Fruit fly (Drosophila melanogaster) whole organism, embryonic: ENCODE results near the gene TTLL5.

Experiments used
- CG10209 ChIP-seq: fragments of 200-800 bp; sonication (Bioruptor generic); optimal IDR thresholded peaks from 3 replicates; lab custom pipeline; 2017; ENCODE audit warnings: missing biosample characterization, mild to moderate bottlenecking, missing genetic modification characterization, missing genetic modification reagents
- CG10366 ChIP-seq: fragments of 200-800 bp; sonication (Bioruptor generic); IDR thresholded peaks from 2 replicates; pipeline ENCODE4 v1.3.6; 2022; ENCODE audit warnings: missing biosample characterization, missing genetic modification characterization
- CG10979 ChIP-seq: fragments of 200-800 bp; sonication (Bioruptor generic); optimal IDR thresholded peaks from 2 replicates; lab custom pipeline; 2018; ENCODE audit warnings: missing biosample characterization, mild to moderate bottlenecking, missing genetic modification characterization, moderate library complexity
- CG11695 ChIP-seq: fragments of 200-800 bp; sonication (Bioruptor generic); IDR thresholded peaks from 3 replicates; pipeline ENCODE4 v1.3.6; 2022; ENCODE audit warnings: missing biosample characterization, missing genetic modification characterization
- CG15514 ChIP-seq: fragments of 200-800 bp; sonication (Bioruptor generic); optimal IDR thresholded peaks from 3 replicates; lab custom pipeline; 2017; ENCODE audit warnings: missing biosample characterization, missing genetic modification characterization, mild to moderate bottlenecking, moderate library complexity, missing genetic modification reagents
- CG17829 ChIP-seq: fragments of 200-800 bp; optimal IDR thresholded peaks from 2 replicates; lab custom pipeline; 2019; ENCODE audit warnings: missing biosample characterization, mild to moderate bottlenecking, missing genetic modification characterization, moderate library complexity
- CG1792 ChIP-seq: fragments of 200-800 bp; sonication (Bioruptor generic); optimal IDR thresholded peaks from 2 replicates; lab custom pipeline; 2016; ENCODE audit warnings: missing biosample characterization, missing genetic modification characterization
- CG18262 ChIP-seq: fragments of 200-800 bp; optimal IDR thresholded peaks from 3 replicates; lab custom pipeline; 2019; ENCODE audit warnings: missing biosample characterization, mild to moderate bottlenecking, missing genetic modification characterization, moderate library complexity
- CG1832 ChIP-seq: fragments of 200-800 bp; sonication (Bioruptor generic); optimal IDR thresholded peaks from 2 replicates; lab custom pipeline; 2017; ENCODE audit warnings: missing biosample characterization, mild to moderate bottlenecking, missing genetic modification characterization, inconsistent platforms
- CG3163 ChIP-seq: fragments of 200-800 bp; sonication (Bioruptor generic); optimal IDR thresholded peaks from 3 replicates; lab custom pipeline; 2016; ENCODE audit warnings: missing biosample characterization, missing genetic modification characterization
- CG32532 ChIP-seq: fragments of 200-800 bp; sonication (Bioruptor generic); IDR thresholded peaks from 2 replicates; pipeline ENCODE4 v1.3.6; 2022; ENCODE audit warnings: missing biosample characterization, missing genetic modification characterization
- CG4730 ChIP-seq: fragments of 200-800 bp; sonication (Bioruptor generic); IDR thresholded peaks from 2 replicates; pipeline ENCODE4 v1.3.6; 2022; ENCODE audit warnings: missing biosample characterization, missing genetic modification characterization
- CG7928 ChIP-seq: fragments of 200-800 bp; sonication (Bioruptor generic); optimal IDR thresholded peaks from 2 replicates; lab custom pipeline; 2017; ENCODE audit warnings: missing biosample characterization, mild to moderate bottlenecking, missing genetic modification characterization
- CG7987 ChIP-seq: fragments of 200-800 bp; sonication (Bioruptor generic); optimal IDR thresholded peaks from 2 replicates; lab custom pipeline; 2018; ENCODE audit warnings: missing biosample characterization, mild to moderate bottlenecking, missing genetic modification characterization, moderate library complexity
- CG8388 ChIP-seq: fragments of 200-800 bp; sonication (Bioruptor generic); optimal IDR thresholded peaks from 2 replicates; lab custom pipeline; 2019; ENCODE audit warnings: missing biosample characterization, mild to moderate bottlenecking, missing genetic modification characterization, moderate library complexity
- CG8924 ChIP-seq: fragments of 200-800 bp; optimal IDR thresholded peaks from 3 replicates; lab custom pipeline; 2019; ENCODE audit warnings: missing biosample characterization, mild to moderate bottlenecking, missing genetic modification characterization, moderate library complexity
- CG9932 ChIP-seq: fragments of 200-800 bp; sonication (Bioruptor generic); IDR thresholded peaks from 2 replicates; pipeline ENCODE4 v1.3.6; 2022; ENCODE audit warnings: missing biosample characterization, missing genetic modification characterization
- Doc2 ChIP-seq: fragments of 200-800 bp; sonication (Bioruptor generic); IDR thresholded peaks from 2 replicates; pipeline ENCODE4 v1.3.6; 2022; ENCODE audit warnings: missing biosample characterization, missing genetic modification characterization
- ERR ChIP-seq: fragments of 200-800 bp; sonication (Bioruptor generic); optimal IDR thresholded peaks from 2 replicates; lab custom pipeline; 2016; ENCODE audit warnings: missing biosample characterization, missing genetic modification characterization
- Jarid2 ChIP-seq: fragments of 200-800 bp; sonication (Bioruptor generic); optimal IDR thresholded peaks from 3 replicates; lab custom pipeline; 2017; ENCODE audit warnings: mild to moderate bottlenecking, missing biosample characterization, missing genetic modification reagents, missing genetic modification characterization
- Max ChIP-seq: fragments of 200-800 bp; sonication (Bioruptor generic); optimal IDR thresholded peaks from 2 replicates; lab custom pipeline; 2016; ENCODE audit warnings: missing biosample characterization, mild to moderate bottlenecking, missing genetic modification characterization
- Med ChIP-seq: fragments of 200-800 bp; sonication (Bioruptor generic); peaks from one replicate; lab custom pipeline; 2016; ENCODE audit warnings: missing biosample characterization, missing genetic modification characterization, mild to moderate bottlenecking, inconsistent platforms, moderate library complexity
- Nf-YA ChIP-seq: fragments of 200-800 bp; sonication (Bioruptor generic); IDR thresholded peaks from 2 replicates; pipeline ENCODE4 v1.3.6; 2022; ENCODE audit warnings: missing biosample characterization, missing genetic modification characterization
- Nf-YB ChIP-seq: fragments of 200-800 bp; sonication (Bioruptor generic); optimal IDR thresholded peaks from 3 replicates; lab custom pipeline; 2019; ENCODE audit warnings: missing biosample characterization, mild to moderate bottlenecking, missing genetic modification characterization, moderate library complexity
- Nf-YC ChIP-seq: fragments of 200-800 bp; optimal IDR thresholded peaks from 3 replicates; lab custom pipeline; 2019; ENCODE audit warnings: missing biosample characterization, mild to moderate bottlenecking, missing genetic modification characterization, moderate library complexity
- Oaz ChIP-seq: fragments of 200-800 bp; sonication (Bioruptor generic); IDR thresholded peaks from 2 replicates; pipeline ENCODE4 v1.3.6; 2022; ENCODE audit warnings: missing biosample characterization, missing genetic modification characterization
- Trl ChIP-seq, 3 experiments: fragments of >200 bp in 2 of 3; fragments of 200-800 bp in 1 of 3; sonication (Bioruptor generic) in 1 of 3; optimal IDR thresholded peaks; 2 replicates in 1 of 3; 3 replicates in 2 of 3; lab custom pipeline; 2016 to 2017; ENCODE audit warnings: missing biosample characterization in 1 of 3, missing genetic modification characterization in 1 of 3
- bbx ChIP-seq: fragments of 200-800 bp; sonication (Bioruptor generic); IDR thresholded peaks from 2 replicates; pipeline ENCODE4 v1.3.6; 2022; ENCODE audit warnings: missing biosample characterization, missing genetic modification characterization; ENCODE audit not compliant: partially characterized antibody
- bowl ChIP-seq: fragments of 200-800 bp; sonication (Bioruptor generic); IDR thresholded peaks from 2 replicates; pipeline ENCODE4 v1.3.6; 2022; ENCODE audit warnings: missing biosample characterization, missing genetic modification characterization
- caup ChIP-seq: fragments of 200-800 bp; sonication (Bioruptor generic); optimal IDR thresholded peaks from 3 replicates; lab custom pipeline; 2017; ENCODE audit warnings: missing biosample characterization, mild to moderate bottlenecking, missing genetic modification characterization, moderate library complexity; ENCODE audit not compliant: severe bottlenecking
- cg ChIP-seq: fragments of 200-800 bp; sonication (Bioruptor generic); optimal IDR thresholded peaks from 3 replicates; lab custom pipeline; 2019; ENCODE audit warnings: missing biosample characterization, mild to moderate bottlenecking, missing genetic modification characterization, moderate library complexity
- crol ChIP-seq: fragments of 200-800 bp; sonication (Bioruptor generic); IDR thresholded peaks from 2 replicates; pipeline ENCODE4 v1.3.6; 2022; ENCODE audit warnings: missing biosample characterization, missing genetic modification characterization
- ewg ChIP-seq: fragments of 200-800 bp; sonication (Bioruptor generic); optimal IDR thresholded peaks from 3 replicates; lab custom pipeline; 2017; ENCODE audit warnings: mild to moderate bottlenecking, missing biosample characterization, missing genetic modification reagents, missing genetic modification characterization
- ftz-f1 ChIP-seq: fragments of 200-800 bp; sonication (Bioruptor generic); optimal IDR thresholded peaks from 2 replicates; lab custom pipeline; 2016; ENCODE audit warnings: missing biosample characterization, missing genetic modification characterization
- gro ChIP-seq: fragments of 200-800 bp; sonication (Bioruptor generic); optimal IDR thresholded peaks from 2 replicates; lab custom pipeline; 2016; ENCODE audit warnings: missing biosample characterization, missing genetic modification characterization
- hkb ChIP-seq, 2 experiments: fragments of 200-800 bp in 1 of 2; fragments of >200 bp in 1 of 2; sonication (Bioruptor generic) in 1 of 2; IDR thresholded peaks in 1 of 2; optimal IDR thresholded peaks in 1 of 2; 2 replicates each; pipeline versions ENCODE4 v1.3.6 to Lab custom; 2017 to 2022; ENCODE audit warnings: missing biosample characterization in 1 of 2, missing genetic modification characterization in 1 of 2
- jing ChIP-seq: fragments of 200-800 bp; sonication (Bioruptor generic); optimal IDR thresholded peaks from 2 replicates; lab custom pipeline; 2018; ENCODE audit warnings: missing biosample characterization, mild to moderate bottlenecking, missing genetic modification characterization
- odd ChIP-seq: fragments of 200-800 bp; sonication (Bioruptor generic); optimal IDR thresholded peaks from 2 replicates; lab custom pipeline; 2017; ENCODE audit warnings: missing biosample characterization, mild to moderate bottlenecking, missing genetic modification characterization
- peb ChIP-seq: fragments of 200-800 bp; sonication (Bioruptor generic); IDR thresholded peaks from 2 replicates; pipeline ENCODE4 v1.3.6; 2022; ENCODE audit warnings: missing biosample characterization, missing genetic modification characterization
- pnt ChIP-seq: fragments of 200-800 bp; sonication (Bioruptor generic); optimal IDR thresholded peaks from 3 replicates; lab custom pipeline; 2016; ENCODE audit warnings: missing biosample characterization, missing genetic modification characterization
- scrt ChIP-seq: fragments of 200-800 bp; sonication (Bioruptor generic); optimal IDR thresholded peaks from 2 replicates; lab custom pipeline; 2018; ENCODE audit warnings: missing biosample characterization, mild to moderate bottlenecking, missing genetic modification characterization, moderate library complexity
- sd ChIP-seq: fragments of 200-800 bp; sonication (Bioruptor generic); optimal IDR thresholded peaks from 3 replicates; lab custom pipeline; 2018; ENCODE audit warnings: missing biosample characterization, mild to moderate bottlenecking, missing genetic modification characterization, moderate library complexity
- sens-2 ChIP-seq: fragments of 200-800 bp; sonication (Bioruptor generic); IDR thresholded peaks from 2 replicates; pipeline ENCODE4 v1.3.6; 2022; ENCODE audit warnings: missing biosample characterization, missing genetic modification characterization
- stc ChIP-seq: fragments of 200-800 bp; sonication (Bioruptor generic); IDR thresholded peaks from 2 replicates; pipeline ENCODE4 v1.3.6; 2022; ENCODE audit warnings: missing biosample characterization, missing genetic modification characterization
- trh ChIP-seq: fragments of 200-800 bp; sonication (Bioruptor generic); optimal IDR thresholded peaks from 2 replicates; lab custom pipeline; 2016; ENCODE audit warnings: missing biosample characterization, missing genetic modification characterization
- twi ChIP-seq: fragments of 200-800 bp; optimal IDR thresholded peaks from 2 replicates; lab custom pipeline; 2019; ENCODE audit warnings: missing biosample characterization, mild to moderate bottlenecking, missing genetic modification characterization, moderate library complexity
- vfl ChIP-seq: fragments of 200-800 bp; sonication (Bioruptor generic); optimal IDR thresholded peaks from 2 replicates; lab custom pipeline; 2016; ENCODE audit warnings: missing biosample characterization, missing genetic modification characterization
- z ChIP-seq: fragments of 200-800 bp; sonication (Bioruptor generic); IDR thresholded peaks from 3 replicates; pipeline ENCODE4 v1.3.6; 2022; ENCODE audit warnings: missing biosample characterization, missing genetic modification characterization
- zfh1 ChIP-seq: fragments of 200-800 bp; sonication (Bioruptor generic); IDR thresholded peaks from 3 replicates; pipeline ENCODE4 v1.3.6; 2022; ENCODE audit warnings: missing biosample characterization, missing genetic modification characterization

The TTLL5 gene

DNA sequence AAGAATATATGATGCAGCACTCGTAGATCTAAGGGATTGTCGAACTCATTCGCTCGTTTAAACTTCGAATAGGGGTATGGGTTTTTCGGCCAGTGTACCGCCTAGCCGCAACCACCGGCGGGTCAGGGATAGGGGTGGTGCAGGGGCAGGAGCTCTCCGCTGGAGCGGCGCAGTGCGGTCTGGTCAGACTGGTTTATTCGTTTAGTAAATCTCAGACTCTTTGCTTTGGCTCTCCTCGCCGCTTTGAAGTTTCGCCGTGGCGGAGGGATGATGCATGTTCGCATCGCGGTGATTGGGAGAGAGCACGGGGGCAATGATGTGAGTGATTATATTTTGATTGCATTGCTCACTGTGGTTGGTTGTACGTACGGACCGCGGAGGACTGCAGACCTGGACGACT, 40.4 kb downstream of the TTLL5 start, which contains the start of gene fd96Ca (continued):
- TF ChIP-seq pnt (GFP tag; lab: Kevin White, UChicago) (no peak), stc (GFP tag; lab: Robert Waterston, UW) (no peak), Trl (optimal IDR thresholded peaks at IDR 0.05; lab: Kevin White, UChicago) (peak in 1 of 2 experiments; percentile 22), Trl (GFP tag; optimal IDR thresholded peaks at IDR 0.05; lab: Kevin White, UChicago) (no peak), CG3163 (GFP tag; lab: Kevin White, UChicago) (no peak), CG10979 (no peak), CG8388 (no peak), Doc2 (GFP tag; lab: Robert Waterston, UW) (no peak), ERR (GFP tag; lab: Kevin White, UChicago) (no peak), CG7987 (GFP tag; lab: Kevin White, UChicago) (no peak), Nf-YC (tag; lab: Kevin White, UChicago) (peak; percentile 92), CG4730 (GFP tag; lab: Robert Waterston, UW) (no peak), crol (GFP tag; lab: Robert Waterston, UW) (peak; percentile 84; the same call in 1 of the 2 replicates), Nf-YB (GFP tag; lab: Kevin White, UChicago) (peak; percentile 95), CG17829 (tag; lab: Kevin White, UChicago) (no peak)

dm6 chr3R:25080446-25080845, 42.3 kb downstream of the TTLL5 start:
- TF ChIP-seq CG32532 (GFP tag; lab: Robert Waterston, UW): no peak
- peak; percentile 39 for TF ChIP-seq ftz-f1 (GFP tag; lab: Kevin White, UChicago)
- 0 out of 3 replicates have a peak, but pooled peaks have one; percentile 11 for TF ChIP-seq CG11695 (GFP tag; lab: Robert Waterston, UW)
- TF ChIP-seq CG15514 (GFP tag; lab: Kevin White, UChicago): no peak
- no peak for TF ChIP-seq bowl (GFP tag; lab: Robert Waterston, UW)
- no peak for TF ChIP-seq gro (GFP tag; lab: Kevin White, UChicago)
- no peak for TF ChIP-seq zfh1 (GFP tag; lab: Robert Waterston, UW)
- peak; percentile 47 for TF ChIP-seq twi (tag; lab: Kevin White, UChicago)
- TF ChIP-seq sens-2 (GFP tag; lab: Robert Waterston, UW): no peak
- TF ChIP-seq cg (GFP tag; lab: Kevin White, UChicago): peak; percentile 40
- TF ChIP-seq trh (GFP tag; lab: Kevin White, UChicago): no peak
- no peak for TF ChIP-seq Max (GFP tag; lab: Kevin White, UChicago)
- no peak for TF ChIP-seq CG10366 (GFP tag; lab: Robert Waterston, UW)
- TF ChIP-seq caup (GFP tag; lab: Kevin White, UChicago): no peak
- TF ChIP-seq stc (GFP tag; lab: Robert Waterston, UW): peak; percentile 37; the same call in 1 of the 2 replicates
- peak; percentile 100 for TF ChIP-seq Nf-YC (tag; lab: Kevin White, UChicago)
- no peak for TF ChIP-seq CG10209 (GFP tag; lab: Kevin White, UChicago)
- peak; percentile 80 for TF ChIP-seq Med (GFP tag; lab: Kevin White, UChicago)
- TF ChIP-seq bbx (GFP tag; lab: Robert Waterston, UW): peak; percentile 41; the same call in 1 of the 2 replicates
- no peak for TF ChIP-seq CG18262 (tag; lab: Kevin White, UChicago)
- no peak for TF ChIP-seq CG1792
- no peak for TF ChIP-seq vfl (GFP tag; lab: Kevin White, UChicago)
- TF ChIP-seq ewg: no peak
- TF ChIP-seq hkb (optimal IDR thresholded peaks at IDR 0.05; lab: Kevin White, UChicago): no peak
- TF ChIP-seq hkb (GFP tag; IDR thresholded peaks at IDR 0.05; lab: Robert Waterston, UW): peak; percentile 24; the same call in 1 of the 2 replicates
- TF ChIP-seq odd (GFP tag; lab: Kevin White, UChicago): no peak
- TF ChIP-seq CG1832 (GFP tag; lab: Kevin White, UChicago): peak; percentile 94
- no peak for TF ChIP-seq peb (GFP tag; lab: Robert Waterston, UW)
- TF ChIP-seq CG9932 (GFP tag; lab: Robert Waterston, UW): no peak
- no peak for TF ChIP-seq CG7928 (GFP tag; lab: Kevin White, UChicago)
- no peak for TF ChIP-seq z (GFP tag; lab: Robert Waterston, UW)
- TF ChIP-seq scrt: no peak
- TF ChIP-seq Jarid2 (GFP tag; lab: Kevin White, UChicago): peak; percentile 92
- peak; percentile 99 for TF ChIP-seq Nf-YA
- no peak for TF ChIP-seq CG8924
- TF ChIP-seq sd (tag; lab: Kevin White, UChicago): no peak
- peak; percentile 85 for TF ChIP-seq jing
- no peak for TF ChIP-seq Oaz (GFP tag; lab: Robert Waterston, UW)
